Fruit fly (Drosophila melanogaster) whole organism, prepupa: Measurements from ENCODE around the gene Sid.
A peak's percentile ranks its signal among the peaks of the same experiment; 100 is the strongest.

Source experiments
- Blimp-1 ChIP-seq: fragments of 200-800 bp; sonication (Bioruptor generic); optimal IDR thresholded peaks from 3 replicates; lab custom pipeline; 2017; ENCODE audit warnings: missing biosample characterization, missing genetic modification characterization, mild to moderate bottlenecking, moderate library complexity, missing genetic modification reagents
- CG10631 ChIP-seq: fragments of 200-800 bp; sonication (Bioruptor generic); optimal IDR thresholded peaks from 2 replicates; lab custom pipeline; 2016; ENCODE audit warnings: missing biosample characterization, missing genetic modification characterization
- CG10669 ChIP-seq: fragments of 200-800 bp; sonication (Bioruptor generic); optimal IDR thresholded peaks from 3 replicates; lab custom pipeline; 2018; ENCODE audit warnings: missing biosample characterization, mild to moderate bottlenecking, missing genetic modification characterization, moderate library complexity
- CG11294 ChIP-seq: fragments of 200-800 bp; sonication (Bioruptor generic); IDR thresholded peaks from 2 replicates; pipeline ENCODE4 v1.3.6; 2022; ENCODE audit warnings: missing biosample characterization, missing genetic modification characterization
- CG11902 ChIP-seq: fragments of 200-800 bp; sonication (Bioruptor generic); optimal IDR thresholded peaks from 3 replicates; lab custom pipeline; 2016; ENCODE audit warnings: missing biosample characterization, missing genetic modification characterization
- CG3032 ChIP-seq: fragments of 200-800 bp; optimal IDR thresholded peaks from 2 replicates; lab custom pipeline; 2019; ENCODE audit warnings: missing biosample characterization, mild to moderate bottlenecking, missing genetic modification characterization, moderate library complexity
- CG31627 ChIP-seq: fragments of 200-800 bp; sonication (Bioruptor generic); optimal IDR thresholded peaks from 3 replicates; lab custom pipeline; 2016; ENCODE audit warnings: missing biosample characterization, missing genetic modification characterization
- CG32006 ChIP-seq: fragments of 200-800 bp; sonication (Bioruptor generic); optimal IDR thresholded peaks from 3 replicates; lab custom pipeline; 2017; ENCODE audit warnings: missing biosample characterization, mild to moderate bottlenecking, missing genetic modification characterization
- CG34406 ChIP-seq: fragments of 200-800 bp; sonication (Bioruptor generic); optimal IDR thresholded peaks from 3 replicates; lab custom pipeline; 2016; ENCODE audit warnings: missing biosample characterization, missing genetic modification characterization
- CG3919 ChIP-seq: fragments of 200-800 bp; sonication (Bioruptor generic); optimal IDR thresholded peaks from 3 replicates; lab custom pipeline; 2016; ENCODE audit warnings: missing biosample characterization, missing genetic modification characterization
- CG4318 ChIP-seq: fragments of 200-800 bp; sonication (Bioruptor generic); optimal IDR thresholded peaks from 3 replicates; lab custom pipeline; 2017; ENCODE audit warnings: missing biosample characterization, mild to moderate bottlenecking, missing genetic modification characterization
- CG6163 ChIP-seq: fragments of 200-800 bp; sonication (Bioruptor generic); IDR thresholded peaks from 3 replicates; pipeline ENCODE4 v1.3.6; 2022; ENCODE audit warnings: missing biosample characterization, missing genetic modification characterization
- CG6808 ChIP-seq: fragments of 200-800 bp; sonication (Bioruptor generic); optimal IDR thresholded peaks from 3 replicates; lab custom pipeline; 2017; ENCODE audit warnings: missing biosample characterization, missing genetic modification characterization, mild to moderate bottlenecking, moderate library complexity, missing genetic modification reagents
- CG6854 ChIP-seq: fragments of 200-800 bp; sonication (Bioruptor generic); optimal IDR thresholded peaks from 2 replicates; lab custom pipeline; 2017; ENCODE audit warnings: missing biosample characterization, mild to moderate bottlenecking, missing genetic modification characterization
- CG7368 ChIP-seq: fragments of 200-800 bp; sonication (Bioruptor generic); optimal IDR thresholded peaks from 3 replicates; lab custom pipeline; 2016; ENCODE audit warnings: missing biosample characterization, missing genetic modification characterization
- CG8119 ChIP-seq: fragments of 200-800 bp; sonication (Bioruptor generic); IDR thresholded peaks from 3 replicates; pipeline ENCODE4 v1.3.6; 2022; ENCODE audit warnings: missing biosample characterization, missing genetic modification characterization
- CG8319 ChIP-seq: fragments of 200-800 bp; sonication (Bioruptor generic); optimal IDR thresholded peaks from 3 replicates; lab custom pipeline; 2016; ENCODE audit warnings: missing biosample characterization, missing genetic modification characterization
- CG8632 ChIP-seq: fragments of 200-800 bp; sonication (Bioruptor generic); optimal IDR thresholded peaks from 3 replicates; lab custom pipeline; 2016; ENCODE audit warnings: missing biosample characterization, missing genetic modification characterization
- CG9139 ChIP-seq: fragments of 200-800 bp; sonication (Bioruptor generic); optimal IDR thresholded peaks from 3 replicates; lab custom pipeline; 2017; ENCODE audit warnings: missing biosample characterization, mild to moderate bottlenecking, missing genetic modification characterization
- Eip75B ChIP-seq: fragments of 200-800 bp; sonication (Bioruptor generic); optimal IDR thresholded peaks from 3 replicates; lab custom pipeline; 2016; ENCODE audit warnings: missing biosample characterization, missing genetic modification characterization
- Eip78C ChIP-seq: fragments of 200-800 bp; sonication (Bioruptor generic); peaks from one replicate; lab custom pipeline; 2016; ENCODE audit warnings: missing biosample characterization, missing genetic modification characterization
- Eip93F ChIP-seq: fragments of 200-800 bp; sonication (Bioruptor generic); optimal IDR thresholded peaks from 2 replicates; lab custom pipeline; 2016; ENCODE audit warnings: missing biosample characterization, mild to moderate bottlenecking, missing genetic modification characterization
- Ets21C ChIP-seq: fragments of 200-800 bp; sonication (Bioruptor generic); optimal IDR thresholded peaks from 3 replicates; lab custom pipeline; 2016; ENCODE audit warnings: missing biosample characterization, missing genetic modification characterization
- Ets96B ChIP-seq: fragments of 200-800 bp; optimal IDR thresholded peaks from 2 replicates; lab custom pipeline; 2019; ENCODE audit warnings: missing biosample characterization, mild to moderate bottlenecking, missing genetic modification characterization, moderate library complexity
- Hr39 ChIP-seq: fragments of 200-800 bp; sonication (Bioruptor generic); optimal IDR thresholded peaks from 2 replicates; lab custom pipeline; 2016; ENCODE audit warnings: missing biosample characterization, missing genetic modification characterization
- Hr4 ChIP-seq: fragments of 200-800 bp; sonication (Bioruptor generic); optimal IDR thresholded peaks from 3 replicates; lab custom pipeline; 2016; ENCODE audit warnings: missing biosample characterization, missing genetic modification characterization
- Lpt ChIP-seq: fragments of 200-800 bp; sonication (Bioruptor generic); optimal IDR thresholded peaks from 3 replicates; lab custom pipeline; 2016; ENCODE audit warnings: missing biosample characterization, missing genetic modification characterization
- Met ChIP-seq: fragments of 200-800 bp; sonication (Bioruptor generic); optimal IDR thresholded peaks from 3 replicates; lab custom pipeline; 2016; ENCODE audit warnings: missing biosample characterization, missing genetic modification characterization
- Smox ChIP-seq: fragments of 200-800 bp; sonication (Bioruptor generic); optimal IDR thresholded peaks from 3 replicates; lab custom pipeline; 2016; ENCODE audit warnings: missing biosample characterization, missing genetic modification characterization
- Sox102F ChIP-seq: fragments of 200-800 bp; sonication (Bioruptor generic); optimal IDR thresholded peaks from 2 replicates; lab custom pipeline; 2016; ENCODE audit warnings: missing biosample characterization, mild to moderate bottlenecking, missing genetic modification characterization
- Sox14 ChIP-seq: fragments of 200-800 bp; sonication (Bioruptor generic); optimal IDR thresholded peaks from 3 replicates; lab custom pipeline; 2016; ENCODE audit warnings: missing biosample characterization, missing genetic modification characterization
- Sox15 ChIP-seq: fragments of 200-800 bp; sonication (Bioruptor generic); optimal IDR thresholded peaks from 3 replicates; lab custom pipeline; 2016; ENCODE audit warnings: missing biosample characterization, missing genetic modification characterization
- achi ChIP-seq: fragments of 200-800 bp; sonication (Bioruptor generic); optimal IDR thresholded peaks from 3 replicates; lab custom pipeline; 2016; ENCODE audit warnings: missing biosample characterization, missing genetic modification characterization
- acj6 ChIP-seq: fragments of 200-800 bp; sonication (Bioruptor generic); optimal IDR thresholded peaks from 3 replicates; lab custom pipeline; 2016; ENCODE audit warnings: missing biosample characterization, missing genetic modification characterization
- dac ChIP-seq: fragments of 200-800 bp; sonication (Bioruptor generic); optimal IDR thresholded peaks from 2 replicates; lab custom pipeline; 2017; ENCODE audit warnings: missing biosample characterization, mild to moderate bottlenecking, missing genetic modification characterization
- dsx ChIP-seq: fragments of 200-800 bp; optimal IDR thresholded peaks from 3 replicates; lab custom pipeline; 2019; ENCODE audit warnings: missing biosample characterization, mild to moderate bottlenecking, missing genetic modification characterization, moderate library complexity; ENCODE audit not compliant: poor library complexity, severe bottlenecking
- esn ChIP-seq: fragments of 200-800 bp; sonication (Bioruptor generic); optimal IDR thresholded peaks from 2 replicates; lab custom pipeline; 2016; ENCODE audit warnings: missing biosample characterization, mild to moderate bottlenecking, missing genetic modification characterization, moderate library complexity
- fd59A ChIP-seq: fragments of 200-800 bp; sonication (Bioruptor generic); optimal IDR thresholded peaks from 2 replicates; lab custom pipeline; 2017; ENCODE audit warnings: missing biosample characterization, mild to moderate bottlenecking, missing genetic modification characterization, missing genetic modification reagents
- fd85E ChIP-seq: fragments of 200-800 bp; sonication (Bioruptor generic); optimal IDR thresholded peaks from 3 replicates; lab custom pipeline; 2016; ENCODE audit warnings: missing biosample characterization, missing genetic modification characterization
- fkh ChIP-seq: fragments of 200-800 bp; sonication (Bioruptor generic); optimal IDR thresholded peaks from 3 replicates; lab custom pipeline; 2017; ENCODE audit warnings: missing biosample characterization, mild to moderate bottlenecking, missing genetic modification characterization, moderate library complexity
- lz ChIP-seq: fragments of 200-800 bp; sonication (Bioruptor generic); optimal IDR thresholded peaks from 3 replicates; lab custom pipeline; 2016; ENCODE audit warnings: missing biosample characterization, missing genetic modification characterization
- net ChIP-seq: fragments of 200-800 bp; sonication (Bioruptor generic); optimal IDR thresholded peaks from 3 replicates; lab custom pipeline; 2016; ENCODE audit warnings: missing biosample characterization, missing genetic modification characterization
- pdm3 ChIP-seq: fragments of 200-800 bp; sonication (Bioruptor generic); optimal IDR thresholded peaks from 3 replicates; lab custom pipeline; 2016; ENCODE audit warnings: missing biosample characterization, missing genetic modification characterization
- salr ChIP-seq, 2 experiments: fragments of 200-800 bp; sonication (Bioruptor generic); optimal IDR thresholded peaks; 3 replicates each; lab custom pipeline; 2016 to 2018; ENCODE audit warnings: missing biosample characterization in 2 of 2, missing genetic modification characterization in 2 of 2, mild to moderate bottlenecking in 1 of 2
- spab ChIP-seq: fragments of 200-800 bp; sonication (Bioruptor generic); optimal IDR thresholded peaks from 2 replicates; lab custom pipeline; 2017; ENCODE audit warnings: missing biosample characterization, mild to moderate bottlenecking, missing genetic modification characterization, missing genetic modification reagents
- ss ChIP-seq, 2 experiments: fragments of 200-800 bp; sonication (Bioruptor generic); optimal IDR thresholded peaks; 2 replicates in 1 of 2; 3 replicates in 1 of 2; lab custom pipeline; 2017 to 2018; ENCODE audit warnings: mild to moderate bottlenecking in 2 of 2, missing biosample characterization in 2 of 2, missing genetic modification characterization in 2 of 2, moderate library complexity in 1 of 2
- topi ChIP-seq: fragments of 200-800 bp; sonication (Bioruptor generic); optimal IDR thresholded peaks from 3 replicates; lab custom pipeline; 2016; ENCODE audit warnings: missing biosample characterization, missing genetic modification characterization
- vri ChIP-seq: fragments of 200-800 bp; sonication (Bioruptor generic); optimal IDR thresholded peaks from 3 replicates; lab custom pipeline; 2016; ENCODE audit warnings: missing biosample characterization, mild to moderate bottlenecking, missing genetic modification characterization

The Sid gene

DNA sequence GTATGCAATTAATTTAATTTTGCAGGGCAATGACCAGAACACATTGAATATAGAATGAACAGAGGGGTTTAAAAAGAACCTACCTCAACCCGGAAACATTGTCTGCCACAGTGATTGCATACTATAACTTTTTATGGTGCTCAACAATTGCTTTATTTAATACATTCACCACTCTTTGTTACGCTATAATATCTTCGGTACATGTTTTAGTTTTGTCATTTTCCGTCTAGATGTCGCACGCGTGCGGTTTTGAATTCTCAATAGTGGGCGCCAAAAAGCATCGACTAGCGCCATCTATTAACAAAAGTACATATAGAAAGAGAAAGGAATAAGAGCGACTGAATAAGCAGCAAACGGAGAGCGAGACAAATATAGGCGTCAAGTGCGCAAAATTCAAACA is 1.6 kb downstream of the Sid start (continued):
- TF ChIP-seq CG32006 (GFP tag; lab: Kevin White, UChicago) = peak; percentile 40
- TF ChIP-seq CG3919 (GFP tag; lab: Kevin White, UChicago) = peak; percentile 86
- peak; percentile 61 for TF ChIP-seq CG11902 (GFP tag; lab: Kevin White, UChicago)
- peak; percentile 35 for TF ChIP-seq Ets96B (tag; lab: Kevin White, UChicago)
- TF ChIP-seq CG6163 = peak; percentile 54; the same call in 2 of the 3 replicates
- peak; percentile 67 for TF ChIP-seq net
- peak; percentile 54 for TF ChIP-seq CG3032 (tag; lab: Kevin White, UChicago)
- no peak for TF ChIP-seq fd85E (GFP tag; lab: Kevin White, UChicago)
- TF ChIP-seq acj6 (GFP tag; lab: Kevin White, UChicago) = peak; percentile 61
- no peak for TF ChIP-seq CG9139 (GFP tag; lab: Kevin White, UChicago)
- TF ChIP-seq vri = peak; percentile 50
- TF ChIP-seq pdm3 (GFP tag; lab: Kevin White, UChicago) = peak; percentile 82
- no peak for TF ChIP-seq CG34406 (GFP tag; lab: Kevin White, UChicago)
- TF ChIP-seq CG6808 (GFP tag; lab: Kevin White, UChicago) = peak; percentile 39
- TF ChIP-seq Ets21C = peak; percentile 40
- peak; percentile 26 for TF ChIP-seq CG8319 (GFP tag; lab: Kevin White, UChicago)
- TF ChIP-seq Hr4 (GFP tag; lab: Kevin White, UChicago) = peak; percentile 62
- TF ChIP-seq CG7368 (GFP tag; lab: Kevin White, UChicago) = peak; percentile 40
- peak; percentile 48 for TF ChIP-seq Sox102F (GFP tag; lab: Kevin White, UChicago)
- peak in 1 of 2 experiments; percentile 78 for TF ChIP-seq salr (GFP tag; optimal IDR thresholded peaks at IDR 0.05; lab: Kevin White, UChicago)
- peak; percentile 82 for TF ChIP-seq lz (GFP tag; lab: Kevin White, UChicago)
- TF ChIP-seq CG31627 = peak; percentile 88
- peak; percentile 64 for TF ChIP-seq CG10669
- peak; percentile 18 for TF ChIP-seq Blimp-1 (GFP tag; lab: Kevin White, UChicago)
- no peak for TF ChIP-seq fkh (GFP tag; lab: Kevin White, UChicago)
- TF ChIP-seq Sox14 (GFP tag; lab: Kevin White, UChicago) = peak; percentile 85
- peak; percentile 49 for TF ChIP-seq Eip75B
- no peak for TF ChIP-seq CG11294 (GFP tag; lab: Robert Waterston, UW)
- TF ChIP-seq fd59A (GFP tag; lab: Kevin White, UChicago) = no peak
- peak; percentile 72 for TF ChIP-seq dac (GFP tag; lab: Kevin White, UChicago)
- peak; percentile 89 for TF ChIP-seq Eip78C (GFP tag; lab: Kevin White, UChicago)
- TF ChIP-seq CG6854 (GFP tag; lab: Kevin White, UChicago) = no peak
- peak; percentile 65 for TF ChIP-seq dsx (GFP tag; lab: Kevin White, UChicago)

DNA sequence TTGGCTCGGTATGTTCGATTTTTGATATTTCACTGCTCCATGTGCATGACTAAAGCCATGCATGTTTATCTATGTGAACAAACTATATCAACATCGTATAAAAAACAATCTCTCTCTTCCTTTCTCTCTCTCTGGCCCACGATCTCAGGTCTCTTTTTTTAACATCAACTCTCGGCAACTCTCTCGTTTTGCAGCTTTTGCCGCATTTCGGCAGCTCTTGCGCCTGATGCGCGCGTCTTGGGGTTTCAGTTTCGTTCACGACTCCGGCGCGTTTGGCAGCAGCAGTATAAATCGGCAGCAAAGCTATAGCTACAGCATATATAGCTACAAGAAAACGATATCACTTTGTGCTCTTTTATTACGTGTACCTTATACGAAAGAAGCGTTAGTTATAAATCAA is 4.3 kb downstream of the Sid start, which contains the start of gene snu:
Gene snu (plus strand): TSS at position 254 of the 400 bp plus-strand sequence.
- no peak for TF ChIP-seq CG11902 (GFP tag; lab: Kevin White, UChicago)
- no peak for TF ChIP-seq Met (GFP tag; lab: Kevin White, UChicago)
- TF ChIP-seq lz (GFP tag; lab: Kevin White, UChicago) = no peak
- no peak for TF ChIP-seq CG8119 (GFP tag; lab: Robert Waterston, UW)
- peak in 1 of 2 experiments; percentile 30 for TF ChIP-seq ss (GFP tag; optimal IDR thresholded peaks at IDR 0.05; lab: Kevin White, UChicago)
- TF ChIP-seq Eip75B = no peak
- peak; percentile 33 for TF ChIP-seq Eip78C (GFP tag; lab: Kevin White, UChicago)
- TF ChIP-seq Smox (GFP tag; lab: Kevin White, UChicago) = no peak
- no peak for TF ChIP-seq Hr4 (GFP tag; lab: Kevin White, UChicago)
- TF ChIP-seq CG9139 (GFP tag; lab: Kevin White, UChicago) = no peak
- TF ChIP-seq Hr39 (GFP tag; lab: Kevin White, UChicago) = no peak
- TF ChIP-seq topi (GFP tag; lab: Kevin White, UChicago) = no peak
- TF ChIP-seq CG8632 (GFP tag; lab: Kevin White, UChicago) = no peak
- peak; percentile 33 for TF ChIP-seq dsx (GFP tag; lab: Kevin White, UChicago)
- TF ChIP-seq vri = no peak
- TF ChIP-seq esn (GFP tag; lab: Kevin White, UChicago) = no peak
- TF ChIP-seq fd85E (GFP tag; lab: Kevin White, UChicago) = no peak
- TF ChIP-seq CG6854 (GFP tag; lab: Kevin White, UChicago) = peak; percentile 41
- TF ChIP-seq Lpt (GFP tag; lab: Kevin White, UChicago) = no peak
- TF ChIP-seq fkh (GFP tag; lab: Kevin White, UChicago) = no peak
- no peak for TF ChIP-seq CG31627
- TF ChIP-seq Eip93F = no peak
- no peak for TF ChIP-seq CG10631
- no peak for TF ChIP-seq achi (GFP tag; lab: Kevin White, UChicago)
- peak; percentile 53 for TF ChIP-seq Blimp-1 (GFP tag; lab: Kevin White, UChicago)
- TF ChIP-seq CG4318 (GFP tag; lab: Kevin White, UChicago) = no peak
- TF ChIP-seq Sox15 (GFP tag; lab: Kevin White, UChicago) = no peak
- no peak for TF ChIP-seq dac (GFP tag; lab: Kevin White, UChicago)
- TF ChIP-seq CG3032 (tag; lab: Kevin White, UChicago) = no peak
- TF ChIP-seq spab = no peak
- no peak for TF ChIP-seq Sox14 (GFP tag; lab: Kevin White, UChicago)
